Worm (Caenorhabditis elegans) whole organism, midembryonic: ENCODE results near the gene C53A3.4.

Experiments
- T22C8.4 ChIP-seq: fragments of 200-800 bp; sonication (Bioruptor generic); IDR thresholded peaks from 2 replicates; pipeline ENCODE4 v1.3.6; 2022; ENCODE audit warnings: missing genetic modification characterization, missing compliant biosample characterization
- cog-1 ChIP-seq: sonication (generic microtip); optimal IDR thresholded peaks from 2 replicates; lab custom pipeline; 2016; ENCODE audit warnings: missing genetic modification characterization, missing compliant biosample characterization
- flt-1 ChIP-seq: fragments of 200-800 bp; sonication (Bioruptor generic); IDR thresholded peaks from 2 replicates; pipeline ENCODE4 v1.3.6; 2022; ENCODE audit warnings: missing genetic modification characterization, missing compliant biosample characterization
- klf-2 ChIP-seq: fragments of 200-800 bp; sonication (Bioruptor generic); conservative IDR thresholded peaks from 2 replicates; pipeline ENCODE4 v1.3.6; 2022; ENCODE audit warnings: missing genetic modification reagents, missing genetic modification characterization, missing compliant biosample characterization
- tab-1 ChIP-seq: fragments of 200-800 bp; sonication (Bioruptor generic); IDR thresholded peaks from 2 replicates; pipeline ENCODE4 v1.3.6; 2022; ENCODE audit warnings: missing genetic modification characterization, missing compliant biosample characterization

DNA sequence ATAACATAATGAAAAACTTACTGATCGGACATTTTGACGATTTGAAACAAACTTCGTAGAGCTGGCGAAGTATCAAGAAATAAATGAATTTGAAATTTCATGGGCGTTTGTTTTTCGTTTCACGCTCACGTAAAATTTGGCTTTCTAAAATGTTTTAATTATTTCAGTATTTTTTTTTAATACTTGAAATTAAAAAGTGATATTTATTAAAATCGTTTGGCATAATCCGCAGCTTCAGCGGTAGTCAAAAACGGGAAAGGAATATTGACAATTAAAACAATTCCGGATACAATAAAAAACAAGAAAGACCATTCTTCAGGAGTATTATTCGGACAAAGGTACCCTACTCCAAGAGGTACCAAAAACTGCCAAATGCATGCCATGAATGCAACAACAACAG is 24.0 kb upstream of the C53A3.4 start, which contains the start of gene fbxa-183:
- TF ChIP-seq flt-1 (GFP tag; lab: Robert Waterston, UW) (no peak), klf-2 (no peak), cog-1 (no peak), tab-1 (no peak), T22C8.4 (GFP tag; lab: Robert Waterston, UW) (no peak)
